Worm (Caenorhabditis elegans) whole organism, L1 larva: ENCODE results near the gene ZK686.1.

Experiments used
- aly-2 ChIP-seq: fragments of 150-350 bp; optimal IDR thresholded peaks from 2 replicates; lab custom pipeline; 2014; ENCODE audit warnings: missing biosample characterization, missing genetic modification characterization
- blmp-1 ChIP-seq: fragments of 150-350 bp; optimal IDR thresholded peaks from 2 replicates; lab custom pipeline; 2014; ENCODE audit warnings: missing biosample characterization, missing genetic modification characterization
- ceh-82 ChIP-seq, 3 experiments: fragments of 150-350 bp in 1 of 3; sonication (generic microtip) in 2 of 3; optimal IDR thresholded peaks; 2 replicates each; lab custom pipeline; 2014 to 2017; ENCODE audit warnings: missing biosample characterization in 3 of 3, missing genetic modification characterization in 3 of 3
- egl-27 ChIP-seq, 2 experiments: fragments of 150-350 bp in 1 of 2; sonication (generic microtip); optimal IDR thresholded peaks; 3 replicates each; lab custom pipeline; 2017 to 2018; ENCODE audit warnings: missing biosample characterization in 2 of 2, missing genetic modification characterization in 2 of 2, missing genetic modification reagents in 2 of 2
- elt-3 ChIP-seq, 6 experiments: fragments of 150-350 bp in 1 of 6; sonication (generic microtip); optimal IDR thresholded peaks; 2 replicates each; lab custom pipeline; 2017 to 2018; ENCODE audit warnings: missing biosample characterization in 6 of 6, missing genetic modification characterization in 6 of 6, inconsistent platforms in 1 of 6
- grh-1 ChIP-seq: fragments of 200-800 bp; sonication (Bioruptor generic); IDR thresholded peaks from 2 replicates; pipeline ENCODE4 v1.3.6; 2022; ENCODE audit warnings: missing genetic modification reagents, missing genetic modification characterization, missing compliant biosample characterization
- mdl-1 ChIP-seq, 2 experiments: fragments of 150-350 bp; optimal IDR thresholded peaks; 2 replicates each; lab custom pipeline; 2014 to 2017; ENCODE audit warnings: missing biosample characterization in 2 of 2, missing genetic modification characterization in 2 of 2, inconsistent platforms in 1 of 2
- nhr-237 ChIP-seq: fragments of 150-350 bp; optimal IDR thresholded peaks from 2 replicates; lab custom pipeline; 2014; ENCODE audit warnings: missing biosample characterization, missing genetic modification characterization
- nhr-76 ChIP-seq: sonication (generic microtip); optimal IDR thresholded peaks from 2 replicates; lab custom pipeline; 2017; ENCODE audit warnings: missing biosample characterization, missing genetic modification characterization
- rnt-1 ChIP-seq: sonication (generic microtip); optimal IDR thresholded peaks from 2 replicates; lab custom pipeline; 2016; ENCODE audit warnings: mild to moderate bottlenecking, missing genetic modification characterization, moderate library complexity, missing compliant biosample characterization
- snpc-4 ChIP-seq: fragments of 150-350 bp; optimal IDR thresholded peaks from 2 replicates; lab custom pipeline; 2014; ENCODE audit warnings: missing biosample characterization, missing genetic modification characterization
- unc-130 ChIP-seq: fragments of 150-350 bp; optimal IDR thresholded peaks from 2 replicates; lab custom pipeline; 2017; ENCODE audit warnings: missing biosample characterization, missing genetic modification characterization, inconsistent platforms
- unc-30 ChIP-seq: sonication (generic microtip); optimal IDR thresholded peaks from 2 replicates; lab custom pipeline; 2017; ENCODE audit warnings: missing biosample characterization, missing genetic modification characterization
- zag-1 ChIP-seq: fragments of 150-350 bp; optimal IDR thresholded peaks from 2 replicates; lab custom pipeline; 2014; ENCODE audit warnings: missing biosample characterization, missing genetic modification characterization

DNA sequence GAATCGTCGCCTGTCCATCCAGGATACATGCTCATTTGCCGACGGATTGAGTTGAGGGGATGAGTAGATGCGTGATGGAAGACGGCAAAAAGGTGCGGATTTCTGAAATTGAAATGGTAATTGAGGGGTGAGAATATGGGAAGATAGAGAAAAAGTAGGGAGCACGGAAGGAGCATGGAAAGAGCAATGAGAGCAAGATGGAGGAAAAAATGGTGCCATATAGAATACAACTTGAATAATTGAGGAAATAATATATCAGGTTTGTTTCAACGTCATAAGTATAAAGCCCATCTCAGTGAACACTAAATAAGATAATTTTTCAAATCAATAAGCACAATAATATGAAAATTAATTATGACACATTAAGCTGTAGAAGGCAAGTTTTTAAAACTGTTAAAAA lies 10.4 kb downstream of the ZK686.1 start, which contains the start of gene mab-5:
- TF ChIP-seq mdl-1 (tag; optimal IDR thresholded peaks at IDR 0.05; lab: Kevin White, UChicago) (no peak), egl-27 (tag; optimal IDR thresholded peaks at IDR 0.05; lab: Kevin White, UChicago) (no peak), ceh-82 (tag; optimal IDR thresholded peaks at IDR 0.05; lab: Kevin White, UChicago) (no peak), zag-1 (tag; lab: Kevin White, UChicago) (no peak), aly-2 (tag; lab: Kevin White, UChicago) (no peak), rnt-1 (tag; lab: Kevin White, UChicago) (no peak), grh-1 (GFP tag; lab: Robert Waterston, UW) (no peak), nhr-76 (tag; lab: Kevin White, UChicago) (no peak), snpc-4 (no peak), unc-30 (tag; lab: Kevin White, UChicago) (no peak), nhr-237 (no peak), blmp-1 (tag; lab: Kevin White, UChicago) (no peak), elt-3 (tag; optimal IDR thresholded peaks at IDR 0.05; lab: Kevin White, UChicago) (no peak), unc-130 (no peak)
